Worm (Caenorhabditis elegans): Measurements from ENCODE around the gene apt-9.
A peak's percentile ranks its signal among the peaks of the same experiment; 100 is the strongest.

Gene apt-9

DNA sequence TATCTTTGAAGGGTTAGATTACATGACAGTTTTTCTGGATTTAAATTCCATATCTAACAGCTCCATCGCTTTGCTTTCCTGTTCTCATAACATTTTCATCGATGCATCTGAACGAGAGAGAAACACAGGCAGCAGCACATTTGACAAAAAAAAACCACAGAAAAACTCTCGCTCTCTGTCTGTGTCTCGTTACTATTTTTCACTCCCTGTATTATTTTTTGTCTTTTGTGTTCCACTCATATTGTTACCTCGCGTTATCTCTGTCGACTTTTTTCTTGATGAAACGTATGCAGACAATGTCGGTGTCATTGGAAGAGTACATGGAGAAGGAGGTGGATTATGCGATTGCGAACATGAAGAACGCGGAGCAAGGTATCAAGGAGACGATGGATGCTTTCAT is 20.6 kb downstream of the apt-9 start, which contains the start of gene W04G3.11:
W04G3.11 (plus strand) TSS at position 244 of the 400 bp plus-strand sequence.
- TF ChIP-seq pqm-1 (tag; optimal IDR thresholded peaks at IDR 0.05) = no peak
- TF ChIP-seq skn-1 (tag; optimal IDR thresholded peaks at IDR 0.05) = no peak
- TF ChIP-seq tlp-1 (tag; optimal IDR thresholded peaks at IDR 0.05) = no peak
- TF ChIP-seq mdl-1 (tag; optimal IDR thresholded peaks at IDR 0.05) = no peak
- no peak for TF ChIP-seq fkh-8 (tag; optimal IDR thresholded peaks at IDR 0.05)
- no peak for TF ChIP-seq pax-3 (tag; optimal IDR thresholded peaks at IDR 0.05)
- TF ChIP-seq unc-62 (GFP tag; optimal IDR thresholded peaks at IDR 0.05) = no peak
- no peak for TF ChIP-seq ceh-8 (GFP tag; optimal IDR thresholded peaks at IDR 0.05)
- no peak for TF ChIP-seq nhr-77 (tag; optimal IDR thresholded peaks at IDR 0.05)
- no peak for TF ChIP-seq xbp-1 (tag; optimal IDR thresholded peaks at IDR 0.05)

- TF ChIP-seq hpl-2 (GFP tag; optimal IDR thresholded peaks at IDR 0.05) (peak; percentile 100), ceh-90 (tag; optimal IDR thresholded peaks at IDR 0.05) (peak; percentile 61), nhr-237 (tag; optimal IDR thresholded peaks at IDR 0.05) (peak; percentile 98), unc-130 (tag; optimal IDR thresholded peaks at IDR 0.05) (peak; percentile 91), unc-30 (tag; optimal IDR thresholded peaks at IDR 0.05) (peak; percentile 100), lir-3 (tag; optimal IDR thresholded peaks at IDR 0.05; ENCODE audit: poor library complexity) (peak; percentile 95), pqm-1 (tag; optimal IDR thresholded peaks at IDR 0.05) (peak; percentile 94), ces-1 (GFP tag; optimal IDR thresholded peaks at IDR 0.05) (peak; percentile 98), nhr-12 (tag; optimal IDR thresholded peaks at IDR 0.05) (peak; percentile 88), unc-62 (GFP tag; optimal IDR thresholded peaks at IDR 0.05) (peak; percentile 85), ceh-82 (tag; optimal IDR thresholded peaks at IDR 0.05) (peak; percentile 99 to 100 (median 100)), aly-2 (tag; optimal IDR thresholded peaks at IDR 0.05) (peak; percentile 96), nhr-20 (tag; optimal IDR thresholded peaks at IDR 0.05) (peak; percentile 99), C04F5.9 (tag; optimal IDR thresholded peaks at IDR 0.05) (peak; percentile 96), mep-1 (tag; optimal IDR thresholded peaks at IDR 0.05) (peak; percentile 100), ama-1 (optimal IDR thresholded peaks at IDR 0.05) (peak; percentile 57), snpc-4 (tag; optimal IDR thresholded peaks at IDR 0.05) (peak; percentile 94), rnt-1 (tag; optimal IDR thresholded peaks at IDR 0.05) (peak; percentile 100), fkh-10 (GFP tag; optimal IDR thresholded peaks at IDR 0.05) (peak; percentile 100), nhr-11 (tag; optimal IDR thresholded peaks at IDR 0.05) (peak; percentile 100), nhr-90 (tag; optimal IDR thresholded peaks at IDR 0.05; ENCODE audit: poor library complexity) (peak; percentile 100), sup-37 (GFP tag; optimal IDR thresholded peaks at IDR 0.05) (peak; percentile 97), mef-2 (tag; optimal IDR thresholded peaks at IDR 0.05) (peak; percentile 95), nhr-28 (tag; optimal IDR thresholded peaks at IDR 0.05) (peak; percentile 69), ceh-88 (GFP tag; IDR thresholded peaks at IDR 0.05) (peak; percentile 98), sptf-1 (tag; optimal IDR thresholded peaks at IDR 0.05) (no peak), lin-35 (GFP tag; optimal IDR thresholded peaks at IDR 0.05) (peak; percentile 83 to 94), xbp-1 (tag; optimal IDR thresholded peaks at IDR 0.05) (peak; percentile 97), fkh-8 (tag; optimal IDR thresholded peaks at IDR 0.05) (peak; percentile 97), aha-1 (tag; optimal IDR thresholded peaks at IDR 0.05) (peak; percentile 87), tlp-1 (tag; optimal IDR thresholded peaks at IDR 0.05) (peak; percentile 77), grh-1 (GFP tag; IDR thresholded peaks at IDR 0.05) (peak; percentile 97), jun-1 (tag; optimal IDR thresholded peaks at IDR 0.05) (peak; percentile 100), irx-1 (tag; optimal IDR thresholded peaks at IDR 0.05) (peak; percentile 100), nhr-77 (tag; optimal IDR thresholded peaks at IDR 0.05) (peak; percentile 100), skn-1 (tag; optimal IDR thresholded peaks at IDR 0.05) (peak; percentile 99), fos-1 (tag; optimal IDR thresholded peaks at IDR 0.05) (peak; percentile 100), C34B4.2 (tag; optimal IDR thresholded peaks at IDR 0.05) (peak; percentile 70), blmp-1 (tag; optimal IDR thresholded peaks at IDR 0.05) (peak; percentile 71), unc-98 (GFP tag; IDR thresholded peaks at IDR 0.05) (peak; percentile 97), dpl-1 (GFP tag; optimal IDR thresholded peaks at IDR 0.05) (peak; percentile 61 to 74 (median 63)), sox-4 (tag; optimal IDR thresholded peaks at IDR 0.05) (peak; percentile 99), nhr-47 (tag; optimal IDR thresholded peaks at IDR 0.05) (peak; percentile 100), lsy-2 (tag; optimal IDR thresholded peaks at IDR 0.05) (peak; percentile 96 to 97), tbx-2 (tag; optimal IDR thresholded peaks at IDR 0.05) (peak; percentile 100), F16B12.6 (tag; optimal IDR thresholded peaks at IDR 0.05) (peak; percentile 56), mab-9 (GFP tag; IDR thresholded peaks at IDR 0.05) (peak; percentile 99)
Observed at ce11 chrX:11093985-11094593, 25.8 kb downstream of the apt-9 start.
